Worm (Caenorhabditis elegans) whole organism, L3 larva: ENCODE results near the gene usp-33.

Experiments used
- ZK546.5 ChIP-seq: sonication (generic microtip); optimal IDR thresholded peaks from 2 replicates; lab custom pipeline; 2017; ENCODE audit warnings: missing biosample characterization, missing genetic modification characterization
- aly-2 ChIP-seq: fragments of 150-350 bp; optimal IDR thresholded peaks from 2 replicates; lab custom pipeline; 2014; ENCODE audit warnings: missing biosample characterization, missing genetic modification characterization
- elt-1 ChIP-seq: fragments of 150-350 bp; optimal IDR thresholded peaks from 2 replicates; lab custom pipeline; 2014; ENCODE audit warnings: missing biosample characterization, missing genetic modification characterization
- jun-1 ChIP-seq: fragments of 150-350 bp; optimal IDR thresholded peaks from 2 replicates; lab custom pipeline; 2014; ENCODE audit warnings: missing biosample characterization, missing genetic modification reagents, missing genetic modification characterization
- mdl-1 ChIP-seq: fragments of 150-350 bp; optimal IDR thresholded peaks from 2 replicates; lab custom pipeline; 2014; ENCODE audit warnings: missing biosample characterization, missing genetic modification characterization
- nhr-11 ChIP-seq: fragments of 150-350 bp; optimal IDR thresholded peaks from 2 replicates; lab custom pipeline; 2014; ENCODE audit warnings: missing biosample characterization, missing genetic modification characterization
- nhr-237 ChIP-seq: fragments of 150-350 bp; optimal IDR thresholded peaks from 2 replicates; lab custom pipeline; 2014; ENCODE audit warnings: missing biosample characterization, missing genetic modification characterization
- nhr-25 ChIP-seq: sonication (generic microtip); optimal IDR thresholded peaks from 2 replicates; lab custom pipeline; 2017; ENCODE audit warnings: missing biosample characterization, missing genetic modification characterization
- nhr-76 ChIP-seq: fragments of 150-350 bp; sonication (generic microtip); optimal IDR thresholded peaks from 5 replicates; lab custom pipeline; 2014; ENCODE audit warnings: missing biosample characterization, missing genetic modification characterization
- zag-1 ChIP-seq: fragments of 150-350 bp; optimal IDR thresholded peaks from 2 replicates; lab custom pipeline; 2014; ENCODE audit warnings: missing biosample characterization, missing genetic modification characterization

DNA sequence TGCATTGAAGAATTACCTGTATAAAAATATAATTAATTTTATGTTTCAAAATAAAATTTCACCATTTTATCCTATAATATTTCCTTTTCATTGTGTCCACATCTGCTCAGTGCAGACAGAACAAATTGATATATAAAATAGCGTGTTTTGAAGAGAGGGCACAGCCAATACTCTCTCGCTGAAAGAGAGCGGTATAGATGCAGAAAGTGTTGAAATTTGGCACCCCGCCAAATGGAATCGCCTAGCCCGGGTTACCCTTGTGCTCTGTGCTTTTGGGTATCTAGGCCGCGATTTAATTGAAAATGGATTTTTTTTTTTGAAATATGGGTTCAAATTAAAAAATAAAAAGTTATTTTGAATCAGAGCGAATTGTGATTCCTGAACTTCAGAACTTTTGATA is 26.0 kb downstream of the usp-33 start:
- TF ChIP-seq aly-2 (tag; lab: Kevin White, UChicago), result no peak
- no peak for TF ChIP-seq ZK546.5
- TF ChIP-seq elt-1 (tag; lab: Kevin White, UChicago), result no peak
- TF ChIP-seq mdl-1 (tag; lab: Kevin White, UChicago), result no peak
- no peak for TF ChIP-seq jun-1 (tag; lab: Kevin White, UChicago)
- no peak for TF ChIP-seq nhr-237 (tag; lab: Kevin White, UChicago)
- TF ChIP-seq nhr-25 (tag; lab: Kevin White, UChicago), result no peak
- TF ChIP-seq zag-1, result no peak
- no peak for TF ChIP-seq nhr-11 (tag; lab: Kevin White, UChicago)
- no peak for TF ChIP-seq nhr-76
